Fruit fly (Drosophila melanogaster) whole organism, prepupa: ENCODE results near the gene Hex-t2.

Experiments
- Blimp-1 ChIP-seq: fragments of 200-800 bp; sonication (Bioruptor generic); optimal IDR thresholded peaks from 3 replicates; lab custom pipeline; 2017; ENCODE audit warnings: missing biosample characterization, missing genetic modification characterization, mild to moderate bottlenecking, moderate library complexity, missing genetic modification reagents
- CG10631 ChIP-seq: fragments of 200-800 bp; sonication (Bioruptor generic); optimal IDR thresholded peaks from 2 replicates; lab custom pipeline; 2016; ENCODE audit warnings: missing biosample characterization, missing genetic modification characterization
- CG10669 ChIP-seq: fragments of 200-800 bp; sonication (Bioruptor generic); optimal IDR thresholded peaks from 3 replicates; lab custom pipeline; 2018; ENCODE audit warnings: missing biosample characterization, mild to moderate bottlenecking, missing genetic modification characterization, moderate library complexity
- CG11294 ChIP-seq: fragments of 200-800 bp; sonication (Bioruptor generic); IDR thresholded peaks from 2 replicates; pipeline ENCODE4 v1.3.6; 2022; ENCODE audit warnings: missing biosample characterization, missing genetic modification characterization
- CG11762 ChIP-seq: fragments of 200-800 bp; sonication (Bioruptor generic); optimal IDR thresholded peaks from 3 replicates; lab custom pipeline; 2016; ENCODE audit warnings: missing biosample characterization, missing genetic modification characterization; ENCODE audit not compliant: insufficient read depth
- CG15336 ChIP-seq: fragments of 200-800 bp; sonication (Bioruptor generic); IDR thresholded peaks from 2 replicates; pipeline ENCODE4 v1.3.6; 2022; ENCODE audit warnings: missing biosample characterization, missing genetic modification characterization
- CG1621 ChIP-seq: fragments of 200-800 bp; sonication (Bioruptor generic); optimal IDR thresholded peaks from 3 replicates; lab custom pipeline; 2018; ENCODE audit warnings: missing biosample characterization, mild to moderate bottlenecking, missing genetic modification characterization
- CG16779 ChIP-seq: fragments of 200-800 bp; sonication (Bioruptor generic); optimal IDR thresholded peaks from 3 replicates; lab custom pipeline; 2017; ENCODE audit warnings: missing biosample characterization, mild to moderate bottlenecking, missing genetic modification characterization
- CG3032 ChIP-seq: fragments of 200-800 bp; optimal IDR thresholded peaks from 2 replicates; lab custom pipeline; 2019; ENCODE audit warnings: missing biosample characterization, mild to moderate bottlenecking, missing genetic modification characterization, moderate library complexity
- CG31627 ChIP-seq: fragments of 200-800 bp; sonication (Bioruptor generic); optimal IDR thresholded peaks from 3 replicates; lab custom pipeline; 2016; ENCODE audit warnings: missing biosample characterization, missing genetic modification characterization
- CG32006 ChIP-seq: fragments of 200-800 bp; sonication (Bioruptor generic); optimal IDR thresholded peaks from 3 replicates; lab custom pipeline; 2017; ENCODE audit warnings: missing biosample characterization, mild to moderate bottlenecking, missing genetic modification characterization
- CG34406 ChIP-seq: fragments of 200-800 bp; sonication (Bioruptor generic); optimal IDR thresholded peaks from 3 replicates; lab custom pipeline; 2016; ENCODE audit warnings: missing biosample characterization, missing genetic modification characterization
- CG3919 ChIP-seq: fragments of 200-800 bp; sonication (Bioruptor generic); optimal IDR thresholded peaks from 3 replicates; lab custom pipeline; 2016; ENCODE audit warnings: missing biosample characterization, missing genetic modification characterization
- CG6163 ChIP-seq: fragments of 200-800 bp; sonication (Bioruptor generic); IDR thresholded peaks from 3 replicates; pipeline ENCODE4 v1.3.6; 2022; ENCODE audit warnings: missing biosample characterization, missing genetic modification characterization
- CG6792 ChIP-seq: fragments of 200-800 bp; sonication (Bioruptor generic); optimal IDR thresholded peaks from 3 replicates; lab custom pipeline; 2016; ENCODE audit warnings: missing biosample characterization, missing genetic modification characterization
- CG6808 ChIP-seq: fragments of 200-800 bp; sonication (Bioruptor generic); optimal IDR thresholded peaks from 3 replicates; lab custom pipeline; 2017; ENCODE audit warnings: missing biosample characterization, missing genetic modification characterization, mild to moderate bottlenecking, moderate library complexity, missing genetic modification reagents
- CG6854 ChIP-seq: fragments of 200-800 bp; sonication (Bioruptor generic); optimal IDR thresholded peaks from 2 replicates; lab custom pipeline; 2017; ENCODE audit warnings: missing biosample characterization, mild to moderate bottlenecking, missing genetic modification characterization
- CG7368 ChIP-seq: fragments of 200-800 bp; sonication (Bioruptor generic); optimal IDR thresholded peaks from 3 replicates; lab custom pipeline; 2016; ENCODE audit warnings: missing biosample characterization, missing genetic modification characterization
- CG8119 ChIP-seq: fragments of 200-800 bp; sonication (Bioruptor generic); IDR thresholded peaks from 3 replicates; pipeline ENCODE4 v1.3.6; 2022; ENCODE audit warnings: missing biosample characterization, missing genetic modification characterization
- CG8319 ChIP-seq: fragments of 200-800 bp; sonication (Bioruptor generic); optimal IDR thresholded peaks from 3 replicates; lab custom pipeline; 2016; ENCODE audit warnings: missing biosample characterization, missing genetic modification characterization
- CG8632 ChIP-seq: fragments of 200-800 bp; sonication (Bioruptor generic); optimal IDR thresholded peaks from 3 replicates; lab custom pipeline; 2016; ENCODE audit warnings: missing biosample characterization, missing genetic modification characterization
- CG9139 ChIP-seq: fragments of 200-800 bp; sonication (Bioruptor generic); optimal IDR thresholded peaks from 3 replicates; lab custom pipeline; 2017; ENCODE audit warnings: missing biosample characterization, mild to moderate bottlenecking, missing genetic modification characterization
- Eip75B ChIP-seq: fragments of 200-800 bp; sonication (Bioruptor generic); optimal IDR thresholded peaks from 3 replicates; lab custom pipeline; 2016; ENCODE audit warnings: missing biosample characterization, missing genetic modification characterization
- Eip78C ChIP-seq: fragments of 200-800 bp; sonication (Bioruptor generic); peaks from one replicate; lab custom pipeline; 2016; ENCODE audit warnings: missing biosample characterization, missing genetic modification characterization
- Eip93F ChIP-seq: fragments of 200-800 bp; sonication (Bioruptor generic); optimal IDR thresholded peaks from 2 replicates; lab custom pipeline; 2016; ENCODE audit warnings: missing biosample characterization, mild to moderate bottlenecking, missing genetic modification characterization
- Ets21C ChIP-seq: fragments of 200-800 bp; sonication (Bioruptor generic); optimal IDR thresholded peaks from 3 replicates; lab custom pipeline; 2016; ENCODE audit warnings: missing biosample characterization, missing genetic modification characterization
- Ets96B ChIP-seq: fragments of 200-800 bp; optimal IDR thresholded peaks from 2 replicates; lab custom pipeline; 2019; ENCODE audit warnings: missing biosample characterization, mild to moderate bottlenecking, missing genetic modification characterization, moderate library complexity
- Gug ChIP-seq: fragments of 200-800 bp; sonication (Bioruptor generic); IDR thresholded peaks from 2 replicates; pipeline ENCODE4 v1.3.6; 2022; ENCODE audit warnings: missing biosample characterization, missing genetic modification characterization
- Lpt ChIP-seq: fragments of 200-800 bp; sonication (Bioruptor generic); optimal IDR thresholded peaks from 3 replicates; lab custom pipeline; 2016; ENCODE audit warnings: missing biosample characterization, missing genetic modification characterization
- Met ChIP-seq: fragments of 200-800 bp; sonication (Bioruptor generic); optimal IDR thresholded peaks from 3 replicates; lab custom pipeline; 2016; ENCODE audit warnings: missing biosample characterization, missing genetic modification characterization
- OdsH ChIP-seq: fragments of 200-800 bp; sonication (Bioruptor generic); optimal IDR thresholded peaks from 3 replicates; lab custom pipeline; 2016; ENCODE audit warnings: missing biosample characterization, missing genetic modification characterization
- Smox ChIP-seq: fragments of 200-800 bp; sonication (Bioruptor generic); optimal IDR thresholded peaks from 3 replicates; lab custom pipeline; 2016; ENCODE audit warnings: missing biosample characterization, missing genetic modification characterization
- Sox102F ChIP-seq: fragments of 200-800 bp; sonication (Bioruptor generic); optimal IDR thresholded peaks from 2 replicates; lab custom pipeline; 2016; ENCODE audit warnings: missing biosample characterization, mild to moderate bottlenecking, missing genetic modification characterization
- Sox14 ChIP-seq: fragments of 200-800 bp; sonication (Bioruptor generic); optimal IDR thresholded peaks from 3 replicates; lab custom pipeline; 2016; ENCODE audit warnings: missing biosample characterization, missing genetic modification characterization
- Sox15 ChIP-seq: fragments of 200-800 bp; sonication (Bioruptor generic); optimal IDR thresholded peaks from 3 replicates; lab custom pipeline; 2016; ENCODE audit warnings: missing biosample characterization, missing genetic modification characterization
- achi ChIP-seq: fragments of 200-800 bp; sonication (Bioruptor generic); optimal IDR thresholded peaks from 3 replicates; lab custom pipeline; 2016; ENCODE audit warnings: missing biosample characterization, missing genetic modification characterization
- acj6 ChIP-seq: fragments of 200-800 bp; sonication (Bioruptor generic); optimal IDR thresholded peaks from 3 replicates; lab custom pipeline; 2016; ENCODE audit warnings: missing biosample characterization, missing genetic modification characterization
- cyc ChIP-seq: fragments of 200-800 bp; sonication (Bioruptor generic); optimal IDR thresholded peaks from 3 replicates; lab custom pipeline; 2016; ENCODE audit warnings: missing biosample characterization, missing genetic modification characterization
- dac ChIP-seq: fragments of 200-800 bp; sonication (Bioruptor generic); optimal IDR thresholded peaks from 2 replicates; lab custom pipeline; 2017; ENCODE audit warnings: missing biosample characterization, mild to moderate bottlenecking, missing genetic modification characterization
- dsx ChIP-seq: fragments of 200-800 bp; optimal IDR thresholded peaks from 3 replicates; lab custom pipeline; 2019; ENCODE audit warnings: missing biosample characterization, mild to moderate bottlenecking, missing genetic modification characterization, moderate library complexity; ENCODE audit not compliant: poor library complexity, severe bottlenecking
- eg ChIP-seq: fragments of 200-800 bp; sonication (Bioruptor generic); IDR thresholded peaks from 3 replicates; pipeline ENCODE4 v1.3.6; 2022; ENCODE audit warnings: missing biosample characterization, missing genetic modification characterization
- esn ChIP-seq: fragments of 200-800 bp; sonication (Bioruptor generic); optimal IDR thresholded peaks from 2 replicates; lab custom pipeline; 2016; ENCODE audit warnings: missing biosample characterization, mild to moderate bottlenecking, missing genetic modification characterization, moderate library complexity
- fd59A ChIP-seq: fragments of 200-800 bp; sonication (Bioruptor generic); optimal IDR thresholded peaks from 2 replicates; lab custom pipeline; 2017; ENCODE audit warnings: missing biosample characterization, mild to moderate bottlenecking, missing genetic modification characterization, missing genetic modification reagents
- fd85E ChIP-seq: fragments of 200-800 bp; sonication (Bioruptor generic); optimal IDR thresholded peaks from 3 replicates; lab custom pipeline; 2016; ENCODE audit warnings: missing biosample characterization, missing genetic modification characterization
- lz ChIP-seq: fragments of 200-800 bp; sonication (Bioruptor generic); optimal IDR thresholded peaks from 3 replicates; lab custom pipeline; 2016; ENCODE audit warnings: missing biosample characterization, missing genetic modification characterization
- pdm3 ChIP-seq: fragments of 200-800 bp; sonication (Bioruptor generic); optimal IDR thresholded peaks from 3 replicates; lab custom pipeline; 2016; ENCODE audit warnings: missing biosample characterization, missing genetic modification characterization
- salr ChIP-seq, 2 experiments: fragments of 200-800 bp; sonication (Bioruptor generic); optimal IDR thresholded peaks; 3 replicates each; lab custom pipeline; 2016 to 2018; ENCODE audit warnings: missing biosample characterization in 2 of 2, missing genetic modification characterization in 2 of 2, mild to moderate bottlenecking in 1 of 2
- spab ChIP-seq: fragments of 200-800 bp; sonication (Bioruptor generic); optimal IDR thresholded peaks from 2 replicates; lab custom pipeline; 2017; ENCODE audit warnings: missing biosample characterization, mild to moderate bottlenecking, missing genetic modification characterization, missing genetic modification reagents
- ss ChIP-seq, 2 experiments: fragments of 200-800 bp; sonication (Bioruptor generic); optimal IDR thresholded peaks; 2 replicates in 1 of 2; 3 replicates in 1 of 2; lab custom pipeline; 2017 to 2018; ENCODE audit warnings: mild to moderate bottlenecking in 2 of 2, missing biosample characterization in 2 of 2, missing genetic modification characterization in 2 of 2, moderate library complexity in 1 of 2
- svp ChIP-seq: fragments of 200-800 bp; sonication (Bioruptor generic); peaks from one replicate; lab custom pipeline; 2016; ENCODE audit warnings: missing biosample characterization, missing genetic modification characterization
- topi ChIP-seq: fragments of 200-800 bp; sonication (Bioruptor generic); optimal IDR thresholded peaks from 3 replicates; lab custom pipeline; 2016; ENCODE audit warnings: missing biosample characterization, missing genetic modification characterization
- vri ChIP-seq: fragments of 200-800 bp; sonication (Bioruptor generic); optimal IDR thresholded peaks from 3 replicates; lab custom pipeline; 2016; ENCODE audit warnings: missing biosample characterization, mild to moderate bottlenecking, missing genetic modification characterization

Hex-t2 gene

dm6 chr3R:26428220-26428619, 22.3 kb upstream of the Hex-t2 start:
- TF ChIP-seq acj6 (GFP tag; lab: Kevin White, UChicago) (peak; percentile 23), CG6163 (no peak), CG11762 (GFP tag; lab: Kevin White, UChicago) (peak; percentile 12), svp (GFP tag; lab: Kevin White, UChicago) (peak; percentile 66), topi (peak; percentile 28), CG9139 (peak; percentile 22), pdm3 (GFP tag; lab: Kevin White, UChicago) (peak; percentile 34), Ets96B (tag; lab: Kevin White, UChicago) (peak; percentile 50), fd85E (GFP tag; lab: Kevin White, UChicago) (no peak), Sox14 (peak; percentile 44), vri (no peak), CG6808 (peak; percentile 19), Smox (GFP tag; lab: Kevin White, UChicago) (peak; percentile 5), CG1621 (no peak), dsx (GFP tag; lab: Kevin White, UChicago) (no peak), CG11294 (GFP tag; lab: Robert Waterston, UW) (no peak), CG15336 (0 out of 2 replicates have a peak, but pooled peaks have one; percentile 21), ss (GFP tag; optimal IDR thresholded peaks at IDR 0.05; lab: Kevin White, UChicago) (peak; percentile 35 to 40), Sox15 (GFP tag; lab: Kevin White, UChicago) (no peak), Eip78C (GFP tag; lab: Kevin White, UChicago) (peak; percentile 82), CG8319 (GFP tag; lab: Kevin White, UChicago) (no peak), Lpt (peak; percentile 43), CG3919 (GFP tag; lab: Kevin White, UChicago) (peak; percentile 58), Gug (GFP tag; lab: Robert Waterston, UW) (no peak), CG8119 (GFP tag; lab: Robert Waterston, UW) (peak; percentile 61; the same call in 2 of the 3 replicates), CG31627 (no peak), esn (GFP tag; lab: Kevin White, UChicago) (peak; percentile 32), CG34406 (GFP tag; lab: Kevin White, UChicago) (peak; percentile 25), salr (GFP tag; optimal IDR thresholded peaks at IDR 0.05; lab: Kevin White, UChicago) (peak in 1 of 2 experiments; percentile 9), CG10631 (GFP tag; lab: Kevin White, UChicago) (peak; percentile 34), dac (no peak), Sox102F (no peak), lz (peak; percentile 24), Eip93F (GFP tag; lab: Kevin White, UChicago) (no peak), spab (peak; percentile 20), CG3032 (peak; percentile 16), CG10669 (peak; percentile 52), Eip75B (GFP tag; lab: Kevin White, UChicago) (peak; percentile 36), CG8632 (GFP tag; lab: Kevin White, UChicago) (peak; percentile 5), eg (GFP tag; lab: Robert Waterston, UW) (0 out of 3 replicates have a peak, but pooled peaks have one; percentile 26), CG32006 (GFP tag; lab: Kevin White, UChicago) (peak; percentile 65), CG16779 (no peak), CG6792 (GFP tag; lab: Kevin White, UChicago) (peak; percentile 4), Met (peak; percentile 29), CG6854 (GFP tag; lab: Kevin White, UChicago) (no peak), achi (GFP tag; lab: Kevin White, UChicago) (peak; percentile 47), OdsH (GFP tag; lab: Kevin White, UChicago) (peak; percentile 56), cyc (GFP tag; lab: Kevin White, UChicago) (peak; percentile 27), Ets21C (GFP tag; lab: Kevin White, UChicago) (no peak), fd59A (GFP tag; lab: Kevin White, UChicago) (peak; percentile 19), Blimp-1 (GFP tag; lab: Kevin White, UChicago) (no peak), CG7368 (GFP tag; lab: Kevin White, UChicago) (no peak)
